Worm (Caenorhabditis elegans) whole organism, young adult: ENCODE measurements around the gene vit-1.

Experiments used
- D2030.7 ChIP-seq: fragments of 200-800 bp; sonication (Bioruptor generic); IDR thresholded peaks from 2 replicates; pipeline ENCODE4 v1.3.6; 2022; ENCODE audit warnings: missing genetic modification reagents, missing genetic modification characterization, missing compliant biosample characterization
- F22D6.2 ChIP-seq: sonication (generic microtip); optimal IDR thresholded peaks from 2 replicates; lab custom pipeline; 2016; ENCODE audit warnings: mild to moderate bottlenecking, missing genetic modification characterization, missing compliant biosample characterization
- F23B12.7 ChIP-seq: sonication (generic microtip); optimal IDR thresholded peaks from 2 replicates; lab custom pipeline; 2017; ENCODE audit warnings: missing genetic modification characterization, mild to moderate bottlenecking, missing compliant biosample characterization, antibody characterized with exemption, moderate library complexity; ENCODE audit not compliant: insufficient read depth
- F57A8.1 ChIP-seq: fragments of 200-800 bp; sonication (Bioruptor generic); optimal IDR thresholded peaks from 2 replicates; lab custom pipeline; 2018; ENCODE audit warnings: mild to moderate bottlenecking, missing genetic modification characterization, moderate library complexity, missing compliant biosample characterization
- Y53G8AR.9 ChIP-seq: fragments of 200-800 bp; sonication (Bioruptor generic); conservative IDR thresholded peaks from 2 replicates; pipeline ENCODE4 v1.3.6; 2022; ENCODE audit warnings: missing genetic modification reagents, missing genetic modification characterization, missing compliant biosample characterization
- Y56A3A.18 ChIP-seq: fragments of 200-800 bp; sonication (Bioruptor generic); IDR thresholded peaks from 2 replicates; pipeline ENCODE4 v1.3.6; 2022; ENCODE audit warnings: missing genetic modification reagents, missing genetic modification characterization, missing compliant biosample characterization
- aptf-3 ChIP-seq: fragments of 200-800 bp; sonication (Bioruptor generic); IDR thresholded peaks from 2 replicates; pipeline ENCODE4 v1.3.6; 2022; ENCODE audit warnings: missing genetic modification characterization, missing compliant biosample characterization
- atf-7 ChIP-seq: sonication (generic microtip); optimal IDR thresholded peaks from 2 replicates; lab custom pipeline; 2017; ENCODE audit warnings: mild to moderate bottlenecking, missing genetic modification characterization, missing compliant biosample characterization
- attf-6 ChIP-seq: fragments of 200-800 bp; sonication (Bioruptor generic); IDR thresholded peaks from 2 replicates; pipeline ENCODE4 v1.3.6; 2022; ENCODE audit warnings: missing genetic modification reagents, missing genetic modification characterization, missing compliant biosample characterization
- bed-2 ChIP-seq: fragments of 200-800 bp; sonication (Bioruptor generic); IDR thresholded peaks from 2 replicates; pipeline ENCODE4 v1.3.6; 2022; ENCODE audit warnings: missing genetic modification reagents, missing genetic modification characterization, missing compliant biosample characterization
- egrh-3 ChIP-seq: fragments of 200-800 bp; sonication (Bioruptor generic); IDR thresholded peaks from 2 replicates; pipeline ENCODE4 v1.3.6; 2022; ENCODE audit warnings: missing genetic modification reagents, missing genetic modification characterization, missing compliant biosample characterization
- fkh-3 ChIP-seq: sonication (generic microtip); optimal IDR thresholded peaks from 2 replicates; lab custom pipeline; 2016; ENCODE audit warnings: mild to moderate bottlenecking, missing genetic modification characterization, missing compliant biosample characterization
- him-1 ChIP-seq: sonication (generic microtip); optimal IDR thresholded peaks from 2 replicates; lab custom pipeline; 2016; ENCODE audit warnings: missing genotype, missing genetic modification reagents, missing genetic modification characterization, missing compliant biosample characterization
- hmg-20 ChIP-seq: fragments of 200-800 bp; sonication (Bioruptor generic); IDR thresholded peaks from 2 replicates; pipeline ENCODE4 v1.3.6; 2022; ENCODE audit warnings: missing genetic modification reagents, missing genetic modification characterization, missing compliant biosample characterization
- hsf-1 ChIP-seq: fragments of 200-800 bp; sonication (Bioruptor generic); IDR thresholded peaks from 2 replicates; pipeline ENCODE4 v1.3.6; 2022; ENCODE audit warnings: missing genetic modification reagents, missing genetic modification characterization, missing compliant biosample characterization
- lag-1 ChIP-seq: fragments of 200-800 bp; sonication (Bioruptor generic); IDR thresholded peaks from 2 replicates; pipeline ENCODE4 v1.3.6; 2022; ENCODE audit warnings: missing genetic modification reagents, missing genetic modification characterization, missing compliant biosample characterization
- lin-35 ChIP-seq, 3 experiments: fragments of 150-350 bp in 2 of 3; sonication (generic microtip) in 1 of 3; optimal IDR thresholded peaks; 2 replicates each; lab custom pipeline; 2014 to 2018; ENCODE audit warnings: missing biosample characterization in 3 of 3, missing genetic modification characterization in 3 of 3, missing genetic modification reagents in 3 of 3
- lin-40 ChIP-seq: sonication (generic microtip); optimal IDR thresholded peaks from 2 replicates; lab custom pipeline; 2016; ENCODE audit warnings: missing genetic modification characterization, mild to moderate bottlenecking, missing compliant biosample characterization, missing genotype, missing genetic modification reagents
- lsl-1 ChIP-seq: fragments of 200-800 bp; sonication (Bioruptor generic); optimal IDR thresholded peaks from 2 replicates; lab custom pipeline; 2018; ENCODE audit warnings: mild to moderate bottlenecking, missing genetic modification characterization, moderate library complexity, missing compliant biosample characterization
- madf-8 ChIP-seq: fragments of 200-800 bp; sonication (Bioruptor generic); conservative IDR thresholded peaks from 2 replicates; pipeline ENCODE4 v1.3.6; 2022; ENCODE audit warnings: missing genetic modification reagents, missing genetic modification characterization, missing compliant biosample characterization
- mes-4 ChIP-seq: sonication (generic microtip); optimal IDR thresholded peaks from 2 replicates; lab custom pipeline; 2016; ENCODE audit warnings: missing genotype, missing genetic modification characterization, missing compliant biosample characterization
- mxl-1 ChIP-seq: sonication (generic microtip); optimal IDR thresholded peaks from 2 replicates; lab custom pipeline; 2016; ENCODE audit warnings: missing genetic modification characterization, missing compliant biosample characterization
- nfyb-1 ChIP-seq: fragments of 200-800 bp; sonication (Bioruptor generic); IDR thresholded peaks from 2 replicates; pipeline ENCODE4 v1.3.6; 2022; ENCODE audit warnings: missing genetic modification reagents, missing genetic modification characterization, missing compliant biosample characterization
- pha-4 ChIP-seq: fragments of 150-350 bp; sonication (generic microtip); optimal IDR thresholded peaks from 2 replicates; lab custom pipeline; 2014; ENCODE audit warnings: missing biosample characterization, missing genetic modification reagents, missing genetic modification characterization
- rec-8 ChIP-seq, 2 experiments: sonication (generic microtip); optimal IDR thresholded peaks; 2 replicates each; lab custom pipeline; 2016; ENCODE audit warnings: mild to moderate bottlenecking in 2 of 2, missing genetic modification characterization in 2 of 2, missing genetic modification reagents in 2 of 2, missing genotype in 2 of 2, missing biosample characterization in 1 of 2, missing compliant biosample characterization in 1 of 2, moderate library complexity in 1 of 2
- repo-1 ChIP-seq: sonication (generic microtip); optimal IDR thresholded peaks from 2 replicates; lab custom pipeline; 2017; ENCODE audit warnings: mild to moderate bottlenecking, missing genetic modification characterization, missing compliant biosample characterization
- rpc-1 ChIP-seq, 2 experiments: fragments of 150-350 bp in 1 of 2; sonication (generic microtip) in 1 of 2; optimal IDR thresholded peaks; 2 replicates each; lab custom pipeline; 2014 to 2018; ENCODE audit warnings: missing biosample characterization in 1 of 2, missing genetic modification characterization in 1 of 2, missing genetic modification reagents in 1 of 2, missing genotype in 1 of 2
- sdz-38 ChIP-seq: sonication (generic microtip); optimal IDR thresholded peaks from 2 replicates; lab custom pipeline; 2016; ENCODE audit warnings: missing genotype, missing genetic modification characterization, missing compliant biosample characterization
- snpc-1.1 ChIP-seq: sonication (generic microtip); optimal IDR thresholded peaks from 2 replicates; lab custom pipeline; 2017; ENCODE audit warnings: missing genetic modification characterization, mild to moderate bottlenecking, missing compliant biosample characterization, antibody characterized with exemption, moderate library complexity, missing genotype, missing genetic modification reagents; ENCODE audit not compliant: insufficient read depth
- snpc-1.3 ChIP-seq: sonication (generic microtip); optimal IDR thresholded peaks from 2 replicates; lab custom pipeline; 2017; ENCODE audit warnings: missing genetic modification characterization, mild to moderate bottlenecking, missing compliant biosample characterization, antibody characterized with exemption, moderate library complexity, missing genotype, missing genetic modification reagents; ENCODE audit not compliant: insufficient read depth
- snpc-4 ChIP-seq, 5 experiments: fragments of 150-350 bp in 1 of 5; sonication (generic microtip) in 4 of 5; optimal IDR thresholded peaks; 2 replicates each; lab custom pipeline; 2014 to 2018; ENCODE audit warnings: missing genetic modification characterization in 5 of 5, missing biosample characterization in 3 of 5, antibody characterized with exemption in 2 of 5, mild to moderate bottlenecking in 2 of 5, missing compliant biosample characterization in 2 of 5, missing genotype in 2 of 5, moderate library complexity in 2 of 5, missing genetic modification reagents in 1 of 5
- somi-1 ChIP-seq: fragments of 200-800 bp; sonication (Bioruptor generic); optimal IDR thresholded peaks from 2 replicates; lab custom pipeline; 2018; ENCODE audit warnings: mild to moderate bottlenecking, missing genetic modification characterization, missing compliant biosample characterization
- tlf-1 ChIP-seq: fragments of 200-800 bp; sonication (Bioruptor generic); optimal IDR thresholded peaks from 2 replicates; lab custom pipeline; 2018; ENCODE audit warnings: mild to moderate bottlenecking, missing genetic modification characterization, missing compliant biosample characterization
- unc-130 ChIP-seq: sonication (generic microtip); optimal IDR thresholded peaks from 2 replicates; lab custom pipeline; 2016; ENCODE audit warnings: missing genetic modification reagents, missing genetic modification characterization, missing compliant biosample characterization
- xnd-1 ChIP-seq: sonication (generic microtip); optimal IDR thresholded peaks from 2 replicates; lab custom pipeline; 2016; ENCODE audit warnings: missing genotype, missing genetic modification reagents, missing genetic modification characterization, missing compliant biosample characterization
- ztf-26 ChIP-seq: sonication (generic microtip); optimal IDR thresholded peaks from 2 replicates; lab custom pipeline; 2017; ENCODE audit warnings: missing genetic modification characterization, missing compliant biosample characterization

Gene vit-1

DNA sequence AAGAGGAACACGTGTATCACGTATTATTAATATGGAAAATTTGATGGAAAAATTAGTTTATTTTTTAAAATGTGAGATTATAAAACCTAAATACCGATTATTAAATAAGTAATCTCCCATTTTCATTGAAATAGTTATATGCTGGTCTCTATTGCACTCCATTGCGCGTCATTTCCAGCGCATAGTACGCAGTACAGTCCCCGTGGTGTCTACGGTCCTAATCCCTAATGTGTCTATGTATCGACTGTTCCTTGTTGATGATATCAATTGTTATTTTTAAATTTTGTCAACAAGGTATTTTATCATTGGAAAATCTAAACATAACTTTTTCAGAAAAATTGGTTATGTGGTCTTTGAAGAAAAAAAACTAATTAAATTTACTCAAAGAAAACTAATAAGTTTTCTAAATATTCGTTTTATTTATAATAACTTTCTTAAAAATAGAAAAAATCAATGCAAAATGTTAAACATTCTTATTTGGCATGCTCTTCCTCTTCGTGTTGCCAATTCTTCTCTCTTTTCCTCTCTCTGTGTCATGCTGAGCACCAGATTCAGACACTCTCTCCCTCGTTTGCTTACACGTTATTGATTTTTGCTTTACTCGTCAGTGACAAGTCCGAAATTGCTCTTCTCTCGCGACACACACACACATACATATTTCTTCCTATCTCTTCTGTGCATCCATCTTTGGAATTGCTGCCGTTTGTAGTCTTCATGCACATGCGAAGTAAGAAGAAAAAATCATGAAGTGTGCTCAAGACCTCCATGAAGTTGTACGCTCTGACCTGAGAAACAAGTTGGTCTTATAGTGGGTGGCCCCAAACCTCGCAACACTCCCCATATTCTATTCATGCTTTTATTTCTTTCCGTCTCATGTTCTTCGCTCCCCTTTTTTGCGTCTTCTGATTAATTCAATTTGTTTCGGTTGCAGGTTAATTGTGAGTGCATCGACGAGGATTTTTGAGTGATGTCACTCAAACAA, 45.4 kb upstream of the vit-1 start, which contains the start of gene unc-18:
TSS of gene unc-18 (plus strand) at position 932 of the 982 bp plus-strand sequence.
- TF ChIP-seq lin-35 (GFP tag; optimal IDR thresholded peaks at IDR 0.05; lab: Kevin White, UChicago), result peak in 1 of 3 experiments; percentile 25
- no peak for TF ChIP-seq unc-130 (GFP tag; lab: Kevin White, UChicago)

ce11 chrX:7689119-7689518, 38.6 kb upstream of the vit-1 start, which contains the start of gene clik-2:
Gene clik-2, minus strand, starts transcription at chrX:7689219.
- TF ChIP-seq somi-1 (GFP tag; lab: Kevin White, UChicago) (no peak), F22D6.2 (no peak), mxl-1 (tag; lab: Kevin White, UChicago) (no peak), atf-7 (tag; lab: Kevin White, UChicago) (no peak), snpc-4 (GFP tag; optimal IDR thresholded peaks at IDR 0.05; lab: Kevin White, UChicago) (no peak), snpc-4 (tag; optimal IDR thresholded peaks at IDR 0.05; lab: Kevin White, UChicago) (no peak), bed-2 (GFP tag; lab: Robert Waterston, UW) (no peak), attf-6 (GFP tag; lab: Robert Waterston, UW) (no peak), pha-4 (tag; lab: Kevin White, UChicago) (no peak), ztf-26 (tag; lab: Kevin White, UChicago) (no peak), lin-40 (tag; lab: Kevin White, UChicago) (no peak), D2030.7 (GFP tag; lab: Robert Waterston, UW) (no peak), him-1 (tag; lab: Kevin White, UChicago) (no peak), fkh-3 (tag; lab: Kevin White, UChicago) (no peak), madf-8 (GFP tag; lab: Robert Waterston, UW) (no peak), Y53G8AR.9 (no peak), lag-1 (no peak)

ce11 chrX:7689570-7689969, 38.1 kb upstream of the vit-1 start:
- no peak for TF ChIP-seq snpc-1.1 (tag; lab: Kevin White, UChicago)
- TF ChIP-seq rpc-1 (optimal IDR thresholded peaks at IDR 0.05; lab: Kevin White, UChicago), result no peak
- no peak for TF ChIP-seq rpc-1 (tag; optimal IDR thresholded peaks at IDR 0.05; lab: Kevin White, UChicago)

ce11 chrX:7703863-7704262, 23.8 kb upstream of the vit-1 start:
- TF ChIP-seq rec-8 (tag; optimal IDR thresholded peaks at IDR 0.05; lab: Kevin White, UChicago) (no peak), hmg-20 (no peak), F23B12.7 (tag; lab: Kevin White, UChicago) (no peak), sdz-38 (tag; lab: Kevin White, UChicago) (no peak)

DNA sequence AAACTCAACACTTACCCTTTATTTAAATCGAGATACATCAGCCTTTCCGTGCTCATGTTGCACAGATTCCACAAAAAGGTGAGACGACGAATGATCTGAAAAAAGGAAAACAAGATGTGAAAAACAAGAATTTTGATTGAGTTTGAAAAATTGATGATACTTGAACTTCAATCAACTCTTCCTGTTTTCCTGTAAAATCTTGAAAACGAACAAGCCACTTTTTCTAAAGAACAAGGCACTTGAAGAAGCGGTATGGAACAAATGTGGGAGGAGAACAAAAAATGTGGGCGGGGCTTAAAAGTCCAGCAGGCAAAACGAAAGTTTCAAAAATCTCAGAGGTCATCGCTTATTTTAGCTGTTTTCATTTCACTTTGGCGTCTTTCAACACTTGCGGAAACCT, 20.7 kb upstream of the vit-1 start, which contains the start of gene kvs-1:
TSS of gene kvs-1 (minus strand) at position 101 of the 400 bp plus-strand sequence.
- TF ChIP-seq xnd-1 (tag; lab: Kevin White, UChicago) (no peak), snpc-1.3 (no peak), hsf-1 (GFP tag; lab: Robert Waterston, UW) (no peak), lsl-1 (no peak), nfyb-1 (GFP tag; lab: Robert Waterston, UW) (no peak), Y56A3A.18 (GFP tag; lab: Robert Waterston, UW) (no peak), tlf-1 (GFP tag; lab: Kevin White, UChicago) (no peak), repo-1 (no peak), F57A8.1 (GFP tag; lab: Kevin White, UChicago) (no peak), egrh-3 (no peak), aptf-3 (GFP tag; lab: Robert Waterston, UW) (no peak), mes-4 (tag; lab: Kevin White, UChicago) (no peak)
